Worm (Caenorhabditis elegans) whole organism, young adult: ENCODE measurements around the gene C47E12.3.

ENCODE experiments used
- B0261.1 ChIP-seq: sonication (generic microtip); optimal IDR thresholded peaks from 2 replicates; lab custom pipeline; 2016; ENCODE audit warnings: mild to moderate bottlenecking, missing genetic modification characterization, moderate library complexity, missing compliant biosample characterization
- B0336.3 ChIP-seq: fragments of 200-800 bp; sonication (Bioruptor generic); IDR thresholded peaks from 2 replicates; pipeline ENCODE4 v1.3.6; 2022; ENCODE audit warnings: missing genetic modification characterization, missing compliant biosample characterization
- C06A6.2 ChIP-seq: fragments of 200-800 bp; sonication (Bioruptor generic); conservative IDR thresholded peaks from 2 replicates; pipeline ENCODE4 v1.3.6; 2022; ENCODE audit warnings: missing genetic modification characterization, missing compliant biosample characterization
- D2030.7 ChIP-seq: fragments of 200-800 bp; sonication (Bioruptor generic); IDR thresholded peaks from 2 replicates; pipeline ENCODE4 v1.3.6; 2022; ENCODE audit warnings: missing genetic modification reagents, missing genetic modification characterization, missing compliant biosample characterization
- F37B4.10 ChIP-seq: fragments of 200-800 bp; sonication (Bioruptor generic); IDR thresholded peaks from 2 replicates; pipeline ENCODE4 v1.3.6; 2022; ENCODE audit warnings: missing genetic modification characterization, missing compliant biosample characterization
- F49E8.2 ChIP-seq: sonication (generic microtip); optimal IDR thresholded peaks from 3 replicates; lab custom pipeline; 2017; ENCODE audit warnings: missing genetic modification characterization, mild to moderate bottlenecking, missing compliant biosample characterization, antibody characterized with exemption, moderate library complexity; ENCODE audit not compliant: insufficient read depth
- F57A8.1 ChIP-seq: fragments of 200-800 bp; sonication (Bioruptor generic); optimal IDR thresholded peaks from 2 replicates; lab custom pipeline; 2018; ENCODE audit warnings: mild to moderate bottlenecking, missing genetic modification characterization, moderate library complexity, missing compliant biosample characterization
- F57C9.4 ChIP-seq: sonication (generic microtip); optimal IDR thresholded peaks from 2 replicates; lab custom pipeline; 2017; ENCODE audit warnings: mild to moderate bottlenecking, missing genetic modification characterization, missing compliant biosample characterization
- T26A5.8 ChIP-seq: sonication (generic microtip); optimal IDR thresholded peaks from 2 replicates; lab custom pipeline; 2016; ENCODE audit warnings: missing genetic modification characterization, missing compliant biosample characterization
- Y79H2A.3 ChIP-seq: fragments of 200-800 bp; sonication (Bioruptor generic); conservative IDR thresholded peaks from 2 replicates; pipeline ENCODE4 v1.3.6; 2022; ENCODE audit warnings: missing genetic modification reagents, missing genetic modification characterization, missing compliant biosample characterization
- akir-1 ChIP-seq: fragments of 200-800 bp; sonication (Bioruptor generic); optimal IDR thresholded peaks from 2 replicates; lab custom pipeline; 2018; ENCODE audit warnings: mild to moderate bottlenecking, missing genetic modification characterization, moderate library complexity, missing compliant biosample characterization
- ama-1 ChIP-seq, 3 experiments: fragments of 150-350 bp in 1 of 3; sonication (generic microtip) in 2 of 3; optimal IDR thresholded peaks; 2 replicates each; lab custom pipeline; 2014 to 2018; ENCODE audit warnings: missing biosample characterization in 2 of 3, missing genetic modification characterization in 2 of 3, missing genetic modification reagents in 2 of 3
- cebp-1 ChIP-seq, 2 experiments: fragments of 200-800 bp in 1 of 2; sonication (Bioruptor generic) in 1 of 2; sonication (generic microtip) in 1 of 2; IDR thresholded peaks in 1 of 2; optimal IDR thresholded peaks in 1 of 2; 2 replicates each; pipeline versions ENCODE4 v1.3.6 to Lab custom; 2017 to 2022; ENCODE audit warnings: missing compliant biosample characterization in 2 of 2, missing genetic modification characterization in 2 of 2, mild to moderate bottlenecking in 1 of 2, missing genetic modification reagents in 1 of 2, moderate library complexity in 1 of 2
- cebp-2 ChIP-seq: fragments of 200-800 bp; sonication (Bioruptor generic); IDR thresholded peaks from 2 replicates; pipeline ENCODE4 v1.3.6; 2022; ENCODE audit warnings: missing genetic modification characterization, missing compliant biosample characterization
- ceh-100 ChIP-seq: fragments of 200-800 bp; sonication (Bioruptor generic); IDR thresholded peaks from 2 replicates; pipeline ENCODE4 v1.3.6; 2022; ENCODE audit warnings: missing genetic modification reagents, missing genetic modification characterization, missing compliant biosample characterization
- ceh-58 ChIP-seq: fragments of 200-800 bp; sonication (Bioruptor generic); IDR thresholded peaks from 2 replicates; pipeline ENCODE4 v1.3.6; 2022; ENCODE audit warnings: missing genetic modification characterization, missing compliant biosample characterization
- ceh-91 ChIP-seq: fragments of 200-800 bp; sonication (Bioruptor generic); IDR thresholded peaks from 2 replicates; pipeline ENCODE4 v1.3.6; 2022; ENCODE audit warnings: missing genetic modification reagents, missing genetic modification characterization, missing compliant biosample characterization
- dox-1 ChIP-seq: fragments of 200-800 bp; sonication (Bioruptor generic); IDR thresholded peaks from 2 replicates; pipeline ENCODE4 v1.3.6; 2022; ENCODE audit warnings: missing genetic modification reagents, missing genetic modification characterization, missing compliant biosample characterization
- egrh-3 ChIP-seq: fragments of 200-800 bp; sonication (Bioruptor generic); IDR thresholded peaks from 2 replicates; pipeline ENCODE4 v1.3.6; 2022; ENCODE audit warnings: missing genetic modification reagents, missing genetic modification characterization, missing compliant biosample characterization
- him-1 ChIP-seq: sonication (generic microtip); optimal IDR thresholded peaks from 2 replicates; lab custom pipeline; 2016; ENCODE audit warnings: missing genotype, missing genetic modification reagents, missing genetic modification characterization, missing compliant biosample characterization
- hmg-1.2 ChIP-seq: fragments of 200-800 bp; sonication (Bioruptor generic); IDR thresholded peaks from 2 replicates; pipeline ENCODE4 v1.3.6; 2022; ENCODE audit warnings: missing genetic modification reagents, missing genetic modification characterization, missing compliant biosample characterization
- hrde-1 ChIP-seq: sonication (generic microtip); optimal IDR thresholded peaks from 2 replicates; lab custom pipeline; 2016; ENCODE audit warnings: missing genetic modification characterization, mild to moderate bottlenecking, missing compliant biosample characterization, moderate library complexity, missing genotype, missing genetic modification reagents, borderline replicate concordance
- let-526 ChIP-seq: fragments of 200-800 bp; sonication (Bioruptor generic); IDR thresholded peaks from 2 replicates; pipeline ENCODE4 v1.3.6; 2022; ENCODE audit warnings: missing genetic modification reagents, missing genetic modification characterization, missing compliant biosample characterization
- lin-26 ChIP-seq: fragments of 200-800 bp; sonication (Bioruptor generic); IDR thresholded peaks from 2 replicates; pipeline ENCODE4 v1.3.6; 2022; ENCODE audit warnings: missing genetic modification reagents, missing genetic modification characterization, missing compliant biosample characterization
- lin-54 ChIP-seq: fragments of 200-800 bp; sonication (Bioruptor generic); optimal IDR thresholded peaks from 2 replicates; lab custom pipeline; 2018; ENCODE audit warnings: mild to moderate bottlenecking, missing genetic modification characterization, missing compliant biosample characterization
- lsy-27 ChIP-seq: sonication (generic microtip); optimal IDR thresholded peaks from 2 replicates; lab custom pipeline; 2017; ENCODE audit warnings: missing genetic modification characterization, mild to moderate bottlenecking, missing compliant biosample characterization, antibody characterized with exemption, missing genotype, borderline replicate concordance; ENCODE audit not compliant: insufficient read depth
- madf-3 ChIP-seq: fragments of 200-800 bp; sonication (Bioruptor generic); IDR thresholded peaks from 2 replicates; pipeline ENCODE4 v1.3.6; 2022; ENCODE audit warnings: missing genetic modification reagents, missing genetic modification characterization, missing compliant biosample characterization
- madf-6 ChIP-seq: fragments of 200-800 bp; sonication (Bioruptor generic); IDR thresholded peaks from 2 replicates; pipeline ENCODE4 v1.3.6; 2022; ENCODE audit warnings: missing genetic modification reagents, missing genetic modification characterization, missing compliant biosample characterization
- nfyb-1 ChIP-seq: fragments of 200-800 bp; sonication (Bioruptor generic); IDR thresholded peaks from 2 replicates; pipeline ENCODE4 v1.3.6; 2022; ENCODE audit warnings: missing genetic modification reagents, missing genetic modification characterization, missing compliant biosample characterization
- nhr-80 ChIP-seq: sonication (generic microtip); optimal IDR thresholded peaks from 2 replicates; lab custom pipeline; 2016; ENCODE audit warnings: missing genetic modification characterization, missing compliant biosample characterization
- pbrm-1 ChIP-seq: fragments of 200-800 bp; sonication (Bioruptor generic); IDR thresholded peaks from 2 replicates; pipeline ENCODE4 v1.3.6; 2022; ENCODE audit warnings: missing genetic modification reagents, missing genetic modification characterization, missing compliant biosample characterization
- rpc-1 ChIP-seq, 2 experiments: fragments of 150-350 bp in 1 of 2; sonication (generic microtip) in 1 of 2; optimal IDR thresholded peaks; 2 replicates each; lab custom pipeline; 2014 to 2018; ENCODE audit warnings: missing biosample characterization in 1 of 2, missing genetic modification characterization in 1 of 2, missing genetic modification reagents in 1 of 2, missing genotype in 1 of 2
- tbp1 ChIP-seq: fragments of 200-800 bp; sonication (Bioruptor generic); optimal IDR thresholded peaks from 2 replicates; lab custom pipeline; 2018; ENCODE audit warnings: mild to moderate bottlenecking, missing genetic modification characterization, missing compliant biosample characterization
- tlf-1 ChIP-seq: fragments of 200-800 bp; sonication (Bioruptor generic); optimal IDR thresholded peaks from 2 replicates; lab custom pipeline; 2018; ENCODE audit warnings: mild to moderate bottlenecking, missing genetic modification characterization, missing compliant biosample characterization
- ztf-18 ChIP-seq: sonication (generic microtip); optimal IDR thresholded peaks from 2 replicates; lab custom pipeline; 2016; ENCODE audit warnings: missing genotype, mild to moderate bottlenecking, missing genetic modification characterization, missing compliant biosample characterization
- ztf-3 ChIP-seq: fragments of 200-800 bp; sonication (Bioruptor generic); optimal IDR thresholded peaks from 2 replicates; lab custom pipeline; 2018; ENCODE audit warnings: mild to moderate bottlenecking, missing genetic modification characterization, missing compliant biosample characterization

Gene C47E12.3

ce11 chrIV:9993403-9994132 lies 8.1 kb downstream of the C47E12.3 start:
- no peak for TF ChIP-seq ztf-18 (tag; lab: Kevin White, UChicago)
- no peak for TF ChIP-seq cebp-2 (GFP tag; lab: Robert Waterston, UW)
- no peak for TF ChIP-seq Y79H2A.3 (GFP tag; lab: Robert Waterston, UW)
- no peak for TF ChIP-seq D2030.7
- no peak for TF ChIP-seq dox-1
- TF ChIP-seq cebp-1 (GFP tag; IDR thresholded peaks at IDR 0.05; lab: Robert Waterston, UW): peak; percentile 42; the same call in 1 of the 2 replicates
- peak; percentile 87 for TF ChIP-seq cebp-1 (tag; optimal IDR thresholded peaks at IDR 0.05; lab: Kevin White, UChicago)
- TF ChIP-seq ztf-3: no peak
- no peak for TF ChIP-seq C06A6.2
- peak; percentile 40; the same call in 1 of the 2 replicates for TF ChIP-seq madf-6 (GFP tag; lab: Robert Waterston, UW)
- TF ChIP-seq nfyb-1: peak; percentile 45; the same call in 1 of the 2 replicates
- no peak for TF ChIP-seq rpc-1 (optimal IDR thresholded peaks at IDR 0.05; lab: Kevin White, UChicago)
- no peak for TF ChIP-seq rpc-1 (tag; optimal IDR thresholded peaks at IDR 0.05; lab: Kevin White, UChicago)
- no peak for TF ChIP-seq egrh-3 (GFP tag; lab: Robert Waterston, UW)
- peak; percentile 29 for TF ChIP-seq nhr-80 (tag; lab: Kevin White, UChicago)
- no peak for TF ChIP-seq hrde-1 (tag; lab: Kevin White, UChicago)
- TF ChIP-seq lsy-27 (tag; lab: Kevin White, UChicago): no peak
- no peak for TF ChIP-seq ceh-58
- TF ChIP-seq B0261.1 (tag; lab: Kevin White, UChicago): no peak
- TF ChIP-seq F57A8.1 (GFP tag; lab: Kevin White, UChicago): no peak
- no peak for TF ChIP-seq madf-3 (GFP tag; lab: Robert Waterston, UW)
- no peak for TF ChIP-seq let-526 (GFP tag; lab: Robert Waterston, UW)
- no peak for TF ChIP-seq B0336.3 (GFP tag; lab: Robert Waterston, UW)
- TF ChIP-seq hmg-1.2 (GFP tag; lab: Robert Waterston, UW): peak; percentile 10
- TF ChIP-seq lin-26 (GFP tag; lab: Robert Waterston, UW): no peak

DNA sequence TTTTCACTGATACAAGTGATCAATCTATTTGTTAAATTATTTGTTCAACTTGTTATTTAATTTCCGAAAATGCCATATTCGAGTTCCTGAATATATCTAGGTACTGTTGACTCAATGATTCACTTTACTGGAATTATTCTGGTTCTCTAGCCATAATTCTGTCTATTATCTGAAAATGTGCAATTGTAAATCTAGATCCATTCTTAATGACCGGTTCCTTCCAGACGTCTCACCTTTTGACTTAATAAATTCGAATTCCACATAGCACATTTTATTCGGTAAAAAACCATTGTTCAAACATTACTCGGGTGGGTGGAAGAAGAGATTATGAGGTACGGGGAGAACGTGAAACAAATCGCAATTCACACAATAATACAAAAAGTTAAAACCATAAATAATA lies 12.2 kb downstream of the C47E12.3 start:
- peak; percentile 5 for TF ChIP-seq lin-54
- peak; percentile 10 for TF ChIP-seq tbp1 (GFP tag; lab: Kevin White, UChicago)
- peak; percentile 9; the same call in 1 of the 2 replicates for TF ChIP-seq hmg-1.2 (GFP tag; lab: Robert Waterston, UW)
- TF ChIP-seq madf-6 (GFP tag; lab: Robert Waterston, UW): peak; percentile 41; the same call in 1 of the 2 replicates
- TF ChIP-seq T26A5.8: no peak
- TF ChIP-seq ama-1 (optimal IDR thresholded peaks at IDR 0.05; lab: Kevin White, UChicago): no peak
- TF ChIP-seq ama-1 (GFP tag; optimal IDR thresholded peaks at IDR 0.05; lab: Kevin White, UChicago): peak in 1 of 2 experiments; percentile 23
- peak; percentile 10; the same call in 1 of the 2 replicates for TF ChIP-seq ceh-100 (GFP tag; lab: Robert Waterston, UW)
- no peak for TF ChIP-seq nhr-80 (tag; lab: Kevin White, UChicago)
- peak; percentile 70 for TF ChIP-seq B0336.3 (GFP tag; lab: Robert Waterston, UW)
- no peak for TF ChIP-seq F57C9.4 (tag; lab: Kevin White, UChicago)
- TF ChIP-seq hrde-1 (tag; lab: Kevin White, UChicago): peak; percentile 57
- TF ChIP-seq F37B4.10 (GFP tag; lab: Robert Waterston, UW): no peak
- peak; percentile 36 for TF ChIP-seq tlf-1 (GFP tag; lab: Kevin White, UChicago)
- no peak for TF ChIP-seq F49E8.2 (tag; lab: Kevin White, UChicago)
- no peak for TF ChIP-seq akir-1 (GFP tag; lab: Kevin White, UChicago)
- TF ChIP-seq him-1: peak; percentile 43
- 0 out of 2 replicates have a peak, but pooled peaks have one; percentile 26 for TF ChIP-seq pbrm-1 (GFP tag; lab: Robert Waterston, UW)
- 0 out of 2 replicates have a peak, but pooled peaks have one; percentile 9 for TF ChIP-seq ceh-91 (GFP tag; lab: Robert Waterston, UW)
- peak; percentile 37; the same call in 1 of the 2 replicates for TF ChIP-seq nfyb-1
- TF ChIP-seq madf-3 (GFP tag; lab: Robert Waterston, UW): peak; percentile 52; the same call in 1 of the 2 replicates
- no peak for TF ChIP-seq cebp-1 (GFP tag; IDR thresholded peaks at IDR 0.05; lab: Robert Waterston, UW)
- TF ChIP-seq cebp-1 (tag; optimal IDR thresholded peaks at IDR 0.05; lab: Kevin White, UChicago): peak; percentile 26
